Worm (Caenorhabditis elegans) whole organism, L3 larva: ENCODE measurements around the gene F14D7.9.

Experiments
- R02D3.7 ChIP-seq: fragments of 150-350 bp; optimal IDR thresholded peaks from 2 replicates; lab custom pipeline; 2014; ENCODE audit warnings: missing biosample characterization, missing genetic modification characterization
- ZK546.5 ChIP-seq: sonication (generic microtip); optimal IDR thresholded peaks from 2 replicates; lab custom pipeline; 2017; ENCODE audit warnings: missing biosample characterization, missing genetic modification characterization
- aly-2 ChIP-seq: fragments of 150-350 bp; optimal IDR thresholded peaks from 2 replicates; lab custom pipeline; 2014; ENCODE audit warnings: missing biosample characterization, missing genetic modification characterization
- ama-1 ChIP-seq: fragments of 150-350 bp; optimal IDR thresholded peaks from 2 replicates; lab custom pipeline; 2018
- ceh-28 ChIP-seq: fragments of 150-350 bp; optimal IDR thresholded peaks from 2 replicates; lab custom pipeline; 2014; ENCODE audit warnings: missing biosample characterization, missing genetic modification reagents, missing genetic modification characterization
- ceh-82 ChIP-seq: fragments of 150-350 bp; optimal IDR thresholded peaks from 2 replicates; lab custom pipeline; 2014; ENCODE audit warnings: missing biosample characterization, missing genetic modification characterization
- ceh-9 ChIP-seq: sonication (generic microtip); optimal IDR thresholded peaks from 2 replicates; lab custom pipeline; 2018; ENCODE audit warnings: missing biosample characterization, missing genetic modification characterization
- egl-27 ChIP-seq: sonication (generic microtip); optimal IDR thresholded peaks from 4 replicates; lab custom pipeline; 2017; ENCODE audit warnings: missing biosample characterization, missing genetic modification reagents, missing genetic modification characterization
- egl-5 ChIP-seq: fragments of 150-350 bp; optimal IDR thresholded peaks from 2 replicates; lab custom pipeline; 2017; ENCODE audit warnings: missing biosample characterization, missing genetic modification reagents, missing genetic modification characterization, inconsistent platforms
- elt-1 ChIP-seq: fragments of 150-350 bp; optimal IDR thresholded peaks from 2 replicates; lab custom pipeline; 2014; ENCODE audit warnings: missing biosample characterization, missing genetic modification characterization
- elt-2 ChIP-seq: sonication (generic microtip); optimal IDR thresholded peaks from 2 replicates; lab custom pipeline; 2016; ENCODE audit warnings: missing genetic modification reagents, mild to moderate bottlenecking, missing genetic modification characterization, missing compliant biosample characterization
- elt-3 ChIP-seq, 3 experiments: fragments of 150-350 bp in 1 of 3; sonication (generic microtip) in 2 of 3; optimal IDR thresholded peaks; 2 replicates in 2 of 3; 4 replicates in 1 of 3; lab custom pipeline; 2014 to 2017; ENCODE audit warnings: missing biosample characterization in 3 of 3, missing genetic modification characterization in 3 of 3
- fkh-10 ChIP-seq: sonication (generic microtip); optimal IDR thresholded peaks from 2 replicates; lab custom pipeline; 2017; ENCODE audit warnings: missing biosample characterization, missing genetic modification reagents, missing genetic modification characterization
- fkh-2 ChIP-seq: fragments of 150-350 bp; optimal IDR thresholded peaks from 2 replicates; lab custom pipeline; 2014; ENCODE audit warnings: missing biosample characterization, missing genetic modification reagents, missing genetic modification characterization
- lin-15B ChIP-seq: fragments of 150-350 bp; optimal IDR thresholded peaks from 2 replicates; lab custom pipeline; 2014; ENCODE audit warnings: missing biosample characterization, missing genetic modification characterization
- lin-39 ChIP-seq: fragments of 150-350 bp; optimal IDR thresholded peaks from 2 replicates; lab custom pipeline; 2018; ENCODE audit warnings: missing biosample characterization, missing genetic modification reagents, missing genetic modification characterization
- lsy-12 ChIP-seq: sonication (generic microtip); optimal IDR thresholded peaks from 2 replicates; lab custom pipeline; 2016; ENCODE audit warnings: mild to moderate bottlenecking, missing genetic modification characterization, missing compliant biosample characterization
- mdl-1 ChIP-seq: fragments of 150-350 bp; optimal IDR thresholded peaks from 2 replicates; lab custom pipeline; 2014; ENCODE audit warnings: missing biosample characterization, missing genetic modification characterization
- nhr-11 ChIP-seq: fragments of 150-350 bp; optimal IDR thresholded peaks from 2 replicates; lab custom pipeline; 2014; ENCODE audit warnings: missing biosample characterization, missing genetic modification characterization
- nhr-12 ChIP-seq: fragments of 150-350 bp; optimal IDR thresholded peaks from 2 replicates; lab custom pipeline; 2014; ENCODE audit warnings: missing biosample characterization, missing genetic modification characterization
- nhr-23 ChIP-seq: fragments of 150-350 bp; optimal IDR thresholded peaks from 2 replicates; lab custom pipeline; 2014; ENCODE audit warnings: missing biosample characterization, missing genetic modification reagents, missing genetic modification characterization
- nhr-237 ChIP-seq: fragments of 150-350 bp; optimal IDR thresholded peaks from 2 replicates; lab custom pipeline; 2014; ENCODE audit warnings: missing biosample characterization, missing genetic modification characterization
- nhr-25 ChIP-seq: sonication (generic microtip); optimal IDR thresholded peaks from 2 replicates; lab custom pipeline; 2017; ENCODE audit warnings: missing biosample characterization, missing genetic modification characterization
- nhr-28 ChIP-seq: fragments of 150-350 bp; optimal IDR thresholded peaks from 2 replicates; lab custom pipeline; 2014; ENCODE audit warnings: missing biosample characterization, missing genetic modification characterization
- nhr-43 ChIP-seq: sonication (generic microtip); optimal IDR thresholded peaks from 2 replicates; lab custom pipeline; 2016; ENCODE audit warnings: mild to moderate bottlenecking, missing genetic modification characterization, missing compliant biosample characterization; ENCODE audit not compliant: poor library complexity, severe bottlenecking
- nhr-67 ChIP-seq: fragments of 150-350 bp; optimal IDR thresholded peaks from 2 replicates; lab custom pipeline; 2014; ENCODE audit warnings: missing biosample characterization, missing genetic modification characterization
- nhr-76 ChIP-seq: fragments of 150-350 bp; sonication (generic microtip); optimal IDR thresholded peaks from 5 replicates; lab custom pipeline; 2014; ENCODE audit warnings: missing biosample characterization, missing genetic modification characterization
- nhr-77 ChIP-seq: fragments of 150-350 bp; optimal IDR thresholded peaks from 2 replicates; lab custom pipeline; 2014; ENCODE audit warnings: missing biosample characterization, missing genetic modification characterization
- pha-4 ChIP-seq: fragments of 150-350 bp; optimal IDR thresholded peaks from 2 replicates; lab custom pipeline; 2014; ENCODE audit warnings: missing biosample characterization, missing genetic modification reagents, missing genetic modification characterization
- pqm-1 ChIP-seq: fragments of 150-350 bp; optimal IDR thresholded peaks from 2 replicates; lab custom pipeline; 2017; ENCODE audit warnings: missing biosample characterization, missing genetic modification characterization, inconsistent platforms
- sea-2 ChIP-seq: fragments of 150-350 bp; sonication (generic microtip); optimal IDR thresholded peaks from 4 replicates; lab custom pipeline; 2014; ENCODE audit warnings: missing biosample characterization, missing genetic modification reagents, missing genetic modification characterization
- skn-1 ChIP-seq: fragments of 150-350 bp; optimal IDR thresholded peaks from 2 replicates; lab custom pipeline; 2014; ENCODE audit warnings: missing biosample characterization, missing genetic modification characterization
- snpc-4 ChIP-seq: fragments of 150-350 bp; optimal IDR thresholded peaks from 2 replicates; lab custom pipeline; 2014; ENCODE audit warnings: missing biosample characterization, missing genetic modification characterization
- unc-39 ChIP-seq: sonication (generic microtip); optimal IDR thresholded peaks from 4 replicates; lab custom pipeline; 2017; ENCODE audit warnings: missing biosample characterization, missing genetic modification characterization
- unc-62 ChIP-seq: fragments of 150-350 bp; sonication (generic microtip); optimal IDR thresholded peaks from 4 replicates; lab custom pipeline; 2014; ENCODE audit warnings: missing biosample characterization, missing genetic modification reagents, missing genetic modification characterization
- zag-1 ChIP-seq: fragments of 150-350 bp; optimal IDR thresholded peaks from 2 replicates; lab custom pipeline; 2014; ENCODE audit warnings: missing biosample characterization, missing genetic modification characterization
- ztf-11 ChIP-seq: fragments of 150-350 bp; optimal IDR thresholded peaks from 2 replicates; lab custom pipeline; 2014; ENCODE audit warnings: missing biosample characterization, missing genetic modification characterization

F14D7.9 gene

DNA sequence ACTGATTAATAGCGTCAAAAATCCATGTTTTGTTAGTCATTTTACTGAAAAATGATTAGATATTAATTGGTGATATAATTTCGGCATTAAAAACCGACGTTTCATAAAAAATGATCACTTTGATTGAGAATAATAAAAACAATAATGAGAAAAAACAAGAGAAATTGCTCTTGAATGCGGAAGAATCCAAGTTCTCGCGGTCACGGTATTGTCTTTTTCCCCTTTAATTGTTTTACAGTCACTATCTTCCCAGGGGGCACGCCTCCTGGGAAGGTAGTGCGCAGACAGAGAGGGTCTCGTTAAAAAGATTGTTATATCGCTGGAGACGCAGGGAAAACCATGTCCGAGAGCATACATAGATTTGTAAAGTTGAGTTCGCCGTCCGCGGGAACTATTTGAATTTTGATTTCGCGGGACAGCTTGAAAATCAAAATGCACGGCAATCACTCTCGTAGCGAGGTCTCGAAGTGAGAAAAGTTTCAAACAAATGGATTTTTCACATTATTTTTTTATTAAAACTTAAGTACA, 765 bp upstream of the F14D7.9 start, which contains the start of gene F14D7.2:
TSS of gene F14D7.2 (minus strand) at position 51 of the 528 bp plus-strand sequence.
- no peak for TF ChIP-seq nhr-76 (tag; lab: Kevin White, UChicago)
- no peak for TF ChIP-seq ceh-82
- TF ChIP-seq elt-2 (tag; lab: Kevin White, UChicago) = no peak
- TF ChIP-seq nhr-237 = no peak
- TF ChIP-seq ceh-9 (tag; lab: Kevin White, UChicago) = no peak
- TF ChIP-seq nhr-43 (tag; lab: Kevin White, UChicago) = no peak
- no peak for TF ChIP-seq ZK546.5 (tag; lab: Kevin White, UChicago)
- no peak for TF ChIP-seq sea-2 (GFP tag; lab: Kevin White, UChicago)
- TF ChIP-seq nhr-77 = no peak
- TF ChIP-seq skn-1 (tag; lab: Kevin White, UChicago) = no peak
- TF ChIP-seq nhr-23 (tag; lab: Kevin White, UChicago) = no peak
- no peak for TF ChIP-seq aly-2
- no peak for TF ChIP-seq lin-39
- TF ChIP-seq elt-3 (tag; optimal IDR thresholded peaks at IDR 0.05; lab: Kevin White, UChicago) = no peak
- no peak for TF ChIP-seq ztf-11
- TF ChIP-seq nhr-25 (tag; lab: Kevin White, UChicago) = no peak

DNA sequence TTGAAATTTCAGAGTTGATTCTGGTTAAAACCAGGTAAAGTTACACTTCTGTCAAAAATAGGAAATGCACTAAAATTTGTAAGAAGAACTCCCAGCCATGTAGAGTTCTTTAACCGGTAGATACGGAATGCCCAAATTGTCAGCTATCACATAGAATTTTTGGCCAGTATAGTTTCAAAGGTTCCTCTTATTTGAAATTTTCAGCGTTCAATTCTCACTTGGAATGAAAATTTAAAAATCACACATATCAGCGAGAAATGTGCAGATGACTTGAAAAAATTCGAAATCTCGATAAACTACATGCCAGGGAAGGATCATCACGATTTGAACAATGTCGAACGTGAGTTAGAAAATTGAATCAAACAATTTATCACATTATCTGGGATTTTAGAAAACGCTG, 2.0 kb downstream of the F14D7.9 start, which contains the start of gene F14D7.3:
TSS of gene F14D7.3 (plus strand) at position 301 of the 400 bp plus-strand sequence.
- TF ChIP-seq ZK546.5 (tag; lab: Kevin White, UChicago) (no peak), zag-1 (tag; lab: Kevin White, UChicago) (no peak), elt-2 (tag; lab: Kevin White, UChicago) (no peak), snpc-4 (tag; lab: Kevin White, UChicago) (no peak), nhr-11 (tag; lab: Kevin White, UChicago) (no peak), egl-27 (tag; lab: Kevin White, UChicago) (no peak), elt-1 (tag; lab: Kevin White, UChicago) (no peak), ceh-82 (no peak), nhr-67 (tag; lab: Kevin White, UChicago) (no peak), pqm-1 (no peak), fkh-10 (no peak), nhr-43 (tag; lab: Kevin White, UChicago) (no peak), unc-39 (tag; lab: Kevin White, UChicago) (no peak), ama-1 (no peak), unc-62 (GFP tag; lab: Kevin White, UChicago) (no peak), nhr-12 (tag; lab: Kevin White, UChicago) (no peak), sea-2 (GFP tag; lab: Kevin White, UChicago) (no peak), nhr-77 (no peak), lsy-12 (tag; lab: Kevin White, UChicago) (no peak)

DNA sequence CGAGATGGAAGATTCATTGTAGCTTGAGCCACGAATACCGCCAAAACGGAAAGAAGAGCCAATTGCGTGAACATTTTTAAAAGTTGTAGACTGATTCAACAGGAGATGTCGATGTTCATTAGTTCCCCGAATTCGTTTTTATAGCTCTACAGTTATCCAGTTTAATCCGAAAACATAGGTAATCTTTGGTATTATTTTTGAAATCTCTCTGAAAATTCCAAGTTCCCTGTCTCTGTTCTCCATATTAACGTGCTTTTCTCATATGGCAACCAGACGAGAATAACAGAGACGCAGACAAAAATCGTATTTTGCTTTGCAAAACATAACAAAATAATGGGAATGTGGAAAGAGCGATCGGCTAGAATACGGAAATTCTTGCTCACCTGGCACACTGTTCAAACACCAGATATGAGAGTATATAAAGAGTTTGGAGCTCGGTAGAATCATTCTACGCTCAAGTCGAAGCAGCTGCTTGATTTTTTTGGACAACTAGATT, 5.1 kb downstream of the F14D7.9 start, which contains the start of the genes spig-3 and F14D7.12:
TSS of gene spig-3 (minus strand) at position 101 of the 496 bp plus-strand sequence.
TSS of gene F14D7.12 (plus strand) at position 446 of the 496 bp plus-strand sequence.
- TF ChIP-seq pha-4 (tag; lab: Kevin White, UChicago) (no peak), R02D3.7 (tag; lab: Kevin White, UChicago) (no peak), nhr-76 (tag; lab: Kevin White, UChicago) (no peak), fkh-2 (tag; lab: Kevin White, UChicago) (no peak), skn-1 (tag; lab: Kevin White, UChicago) (no peak), mdl-1 (tag; lab: Kevin White, UChicago) (no peak), egl-5 (tag; lab: Kevin White, UChicago) (no peak), nhr-67 (tag; lab: Kevin White, UChicago) (no peak), lin-15B (tag; lab: Kevin White, UChicago) (no peak)

DNA sequence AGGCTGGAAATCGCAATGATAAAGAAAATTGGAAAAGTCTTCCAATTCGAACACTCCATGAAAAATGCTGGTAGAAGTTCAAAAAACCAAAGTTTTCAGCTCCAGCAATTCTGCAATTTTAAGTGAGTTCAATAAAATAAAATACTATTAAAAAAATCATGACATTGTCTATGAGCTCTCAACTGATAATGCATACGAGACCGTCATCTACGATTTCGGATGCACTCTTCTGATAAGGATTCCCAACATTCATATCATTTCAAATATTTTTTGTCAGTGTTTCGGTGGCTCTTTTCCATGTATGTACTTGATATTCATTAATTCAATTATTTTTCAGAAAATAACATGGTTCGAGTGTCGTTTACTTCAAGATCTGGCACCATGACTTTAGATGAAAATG, 6.6 kb downstream of the F14D7.9 start, which contains the start of gene F14D7.6:
TSS of gene F14D7.6 (plus strand) at position 338 of the 400 bp plus-strand sequence.
- TF ChIP-seq nhr-28 (tag; lab: Kevin White, UChicago) (no peak), elt-2 (tag; lab: Kevin White, UChicago) (peak; percentile 59), ceh-28 (tag; lab: Kevin White, UChicago) (no peak), pqm-1 (peak; percentile 33), ceh-82 (no peak), pha-4 (tag; lab: Kevin White, UChicago) (no peak)
